Worm (Caenorhabditis elegans) whole organism, L2 larva: Measurements from ENCODE around the gene bir-2.

ENCODE experiments used
- ceh-16 ChIP-seq: fragments of 150-350 bp; optimal IDR thresholded peaks from 2 replicates; lab custom pipeline; 2014; ENCODE audit warnings: missing biosample characterization, missing genetic modification characterization
- nhr-21 ChIP-seq: fragments of 150-350 bp; optimal IDR thresholded peaks from 2 replicates; lab custom pipeline; 2014; ENCODE audit warnings: missing biosample characterization, missing genetic modification characterization
- nhr-77 ChIP-seq: fragments of 150-350 bp; optimal IDR thresholded peaks from 2 replicates; lab custom pipeline; 2014; ENCODE audit warnings: missing biosample characterization, missing genetic modification characterization
- sma-3 ChIP-seq: sonication (generic microtip); optimal IDR thresholded peaks from 2 replicates; lab custom pipeline; 2016; ENCODE audit warnings: missing genetic modification reagents, missing genetic modification characterization, missing compliant biosample characterization
- unc-39 ChIP-seq: fragments of 150-350 bp; optimal IDR thresholded peaks from 2 replicates; lab custom pipeline; 2014; ENCODE audit warnings: missing biosample characterization, missing genetic modification characterization

DNA sequence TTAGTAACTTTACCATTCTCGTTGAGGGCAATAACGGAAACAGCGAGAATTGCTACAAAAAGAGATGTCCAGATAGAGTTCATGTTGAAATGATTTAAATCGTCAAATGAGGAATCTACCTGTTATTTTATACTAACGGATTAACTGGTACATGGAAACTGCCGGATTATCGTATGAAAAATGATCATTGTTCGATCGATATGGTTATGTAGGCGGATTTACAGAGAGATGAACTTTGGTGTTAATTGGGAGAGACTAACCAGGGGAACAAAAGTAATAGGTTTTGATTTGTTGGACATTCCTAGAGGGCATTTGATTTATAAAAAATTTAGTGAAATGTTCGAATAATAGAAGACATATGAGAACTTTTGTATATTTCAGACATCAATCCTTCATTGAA lies 43.1 kb downstream of the bir-2 start, which contains the start of gene spig-9:
- TF ChIP-seq nhr-21 = no peak
- TF ChIP-seq ceh-16 (tag; lab: Kevin White, UChicago) = no peak
- TF ChIP-seq sma-3 (GFP tag; lab: Kevin White, UChicago) = no peak
- TF ChIP-seq unc-39 (tag; lab: Kevin White, UChicago) = no peak
- no peak for TF ChIP-seq nhr-77 (tag; lab: Kevin White, UChicago)
